Fruit fly (Drosophila melanogaster): ENCODE measurements around the gene CG3226.
A peak's percentile ranks its signal among the peaks of the same experiment; 100 is the strongest.

Gene CG3226

DNA sequence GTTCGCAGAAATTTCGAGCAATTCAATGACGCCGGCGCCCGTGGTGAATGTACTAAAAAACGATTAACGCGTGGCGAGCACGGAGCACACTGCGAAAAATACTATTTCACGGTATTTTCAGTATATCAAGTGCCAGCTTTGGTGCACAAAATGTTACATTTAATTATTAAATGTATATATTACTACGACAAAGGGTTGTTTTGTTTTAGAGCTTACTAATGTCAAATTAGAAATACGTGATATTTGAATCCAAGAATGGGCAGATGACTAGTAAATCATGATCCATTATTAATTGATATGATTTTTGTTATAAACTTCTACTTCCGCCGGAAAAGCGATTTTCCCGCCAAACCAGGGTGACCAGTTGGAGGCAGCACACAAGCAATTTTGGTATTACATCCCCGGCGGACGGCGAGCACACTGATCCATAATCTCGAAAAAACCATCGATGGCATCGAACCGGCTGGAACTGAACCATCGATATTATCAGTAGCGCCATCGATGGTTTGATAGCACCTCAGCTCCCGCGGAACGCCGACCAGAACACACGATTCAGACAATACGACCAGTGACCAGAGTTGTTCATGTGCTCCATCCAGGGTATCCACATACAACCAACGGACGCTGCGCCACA lies at the start of gene CG3226, which contains the start of gene Cdc7 (continued):
- TF ChIP-seq HLH54F (GFP tag; optimal IDR thresholded peaks at IDR 0.05) (peak; percentile 28), CG31224 (GFP tag; IDR thresholded peaks at IDR 0.05) (0 out of 2 replicates have a peak, but pooled peaks have one; percentile 13), Optix (GFP tag; IDR thresholded peaks at IDR 0.05) (no peak), fd96Cb (tag; optimal IDR thresholded peaks at IDR 0.05) (no peak), CG13296 (GFP tag; optimal IDR thresholded peaks at IDR 0.05) (peak; percentile 87), disco-r (GFP tag; optimal IDR thresholded peaks at IDR 0.05) (peak; percentile 10), sug (tag; optimal IDR thresholded peaks at IDR 0.05) (peak; percentile 73), ken (GFP tag; IDR thresholded peaks at IDR 0.05) (no peak), Sin3A (optimal IDR thresholded peaks at IDR 0.05) (peak; percentile 78), CG10565 (GFP tag; optimal IDR thresholded peaks at IDR 0.05) (no peak), CG12219 (GFP tag; optimal IDR thresholded peaks at IDR 0.05) (peak; percentile 49), CG14860 (GFP tag; IDR thresholded peaks at IDR 0.05; ENCODE audit: partially characterized antibody) (peak; percentile 56), mam (GFP tag; optimal IDR thresholded peaks at IDR 0.05) (peak; percentile 31), CG12299 (tag; optimal IDR thresholded peaks at IDR 0.05) (peak; percentile 70), emc (GFP tag; optimal IDR thresholded peaks at IDR 0.05) (peak; percentile 41), Usf (GFP tag; optimal IDR thresholded peaks at IDR 0.05) (peak; percentile 48), CG8924 (tag; optimal IDR thresholded peaks at IDR 0.05) (peak; percentile 70), tll (GFP tag; optimal IDR thresholded peaks at IDR 0.05) (no peak), CHES-1-like (GFP tag; optimal IDR thresholded peaks at IDR 0.05) (peak; percentile 54), CG12942 (GFP tag; optimal IDR thresholded peaks at IDR 0.05) (no peak), CG3838 (GFP tag; optimal IDR thresholded peaks at IDR 0.05) (peak; percentile 35), dmrt11E (tag; optimal IDR thresholded peaks at IDR 0.05) (peak; percentile 52), Ptx1 (GFP tag; IDR thresholded peaks at IDR 0.05) (peak; percentile 50), CG2116 (GFP tag; optimal IDR thresholded peaks at IDR 0.05) (peak; percentile 83), CG9817 (tag; optimal IDR thresholded peaks at IDR 0.05) (peak; percentile 64), Sry-δ (GFP tag; optimal IDR thresholded peaks at IDR 0.05) (peak; percentile 73), rib (GFP tag; IDR thresholded peaks at IDR 0.05) (0 out of 2 replicates have a peak, but pooled peaks have one; percentile 21), CG14965 (GFP tag; optimal IDR thresholded peaks at IDR 0.05; ENCODE audit: borderline replicate concordance) (no peak), Mes4 (GFP tag; optimal IDR thresholded peaks at IDR 0.05) (peak; percentile 66), grau (tag; optimal IDR thresholded peaks at IDR 0.05) (peak; percentile 69), CG1647 (GFP tag; optimal IDR thresholded peaks at IDR 0.05) (no peak), trem (tag; optimal IDR thresholded peaks at IDR 0.05) (peak; percentile 52), CG1792 (GFP tag; optimal IDR thresholded peaks at IDR 0.05) (no peak), Hr51 (GFP tag; optimal IDR thresholded peaks at IDR 0.05) (peak; percentile 57 to 70), gem (tag; optimal IDR thresholded peaks at IDR 0.05) (peak; percentile 65), sc (optimal IDR thresholded peaks at IDR 0.05) (no peak), sc (GFP tag; optimal IDR thresholded peaks at IDR 0.05) (peak; percentile 48), Aef1 (GFP tag; IDR thresholded peaks at IDR 0.05) (no peak), CG4404 (GFP tag; IDR thresholded peaks at IDR 0.05) (no peak), CG10543 (GFP tag; optimal IDR thresholded peaks at IDR 0.05) (peak; percentile 82), Drgx (GFP tag; IDR thresholded peaks at IDR 0.05) (0 out of 2 replicates have a peak, but pooled peaks have one; percentile 8), aop (GFP tag; IDR thresholded peaks at IDR 0.05) (no peak), Trl (optimal IDR thresholded peaks at IDR 0.05) (no peak), Trl (GFP tag; optimal IDR thresholded peaks at IDR 0.05) (peak; percentile 35), CG7556 (GFP tag; optimal IDR thresholded peaks at IDR 0.05) (peak; percentile 67), CG6272 (GFP tag; IDR thresholded peaks at IDR 0.05) (0 out of 2 replicates have a peak, but pooled peaks have one; percentile 25), nerfin-1 (tag; optimal IDR thresholded peaks at IDR 0.05) (peak; percentile 73), slp2 (GFP tag; optimal IDR thresholded peaks at IDR 0.05) (peak; percentile 19), CTCF (GFP tag; optimal IDR thresholded peaks at IDR 0.05) (peak; percentile 48), CG3407 (GFP tag; optimal IDR thresholded peaks at IDR 0.05) (peak; percentile 59), YL-1 (GFP tag; optimal IDR thresholded peaks at IDR 0.05) (peak; percentile 88)

Data from whole organism, embryonic.